Fruit fly (Drosophila melanogaster): ENCODE measurements around the gene PH4alphaSG1.

DNA sequence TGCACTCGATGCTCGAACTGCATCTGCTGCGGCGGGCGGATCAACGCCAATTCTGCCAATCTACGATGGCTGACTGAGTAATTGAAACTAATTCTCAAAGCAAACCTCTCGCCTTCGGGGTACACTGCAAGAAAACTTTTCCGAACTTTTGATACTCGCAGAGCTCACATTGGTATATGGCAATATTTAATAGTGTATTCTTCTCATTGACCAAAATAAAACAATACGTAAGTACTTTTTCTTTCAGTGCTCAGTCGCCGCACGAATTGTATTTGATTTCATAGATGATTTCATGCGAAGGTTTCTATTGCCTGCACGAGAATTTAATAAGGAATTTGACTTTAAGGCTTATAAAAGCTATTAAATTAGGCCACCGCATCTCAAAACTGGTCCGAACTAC, 20.2 kb upstream of the PH4alphaSG1 start:
- TF ChIP-seq CG10669 (GFP tag; optimal IDR thresholded peaks at IDR 0.05) (no peak), Sox102F (GFP tag; optimal IDR thresholded peaks at IDR 0.05) (no peak), esn (GFP tag; optimal IDR thresholded peaks at IDR 0.05) (no peak), CG8119 (GFP tag; IDR thresholded peaks at IDR 0.05) (peak; percentile 31; the same call in 1 of the 3 replicates), vri (GFP tag; optimal IDR thresholded peaks at IDR 0.05) (no peak), Ets21C (GFP tag; optimal IDR thresholded peaks at IDR 0.05) (no peak), fd85E (GFP tag; optimal IDR thresholded peaks at IDR 0.05) (no peak), achi (GFP tag; optimal IDR thresholded peaks at IDR 0.05) (no peak), CG11902 (GFP tag; optimal IDR thresholded peaks at IDR 0.05) (no peak), CG11294 (GFP tag; IDR thresholded peaks at IDR 0.05) (no peak)
